Fruit fly (Drosophila melanogaster) whole organism, embryonic: ENCODE results near the gene DppIII.

Experiments used
- CG10267 ChIP-seq: fragments of 200-800 bp; sonication (Bioruptor generic); optimal IDR thresholded peaks from 2 replicates; lab custom pipeline; 2018; ENCODE audit warnings: missing biosample characterization, mild to moderate bottlenecking, missing genetic modification characterization, moderate library complexity
- CG11085 ChIP-seq: fragments of 200-800 bp; sonication (Bioruptor generic); IDR thresholded peaks from 2 replicates; pipeline ENCODE4 v1.3.6; 2022; ENCODE audit warnings: missing biosample characterization, missing genetic modification characterization
- CG11247 ChIP-seq: fragments of 200-800 bp; sonication (Bioruptor generic); IDR thresholded peaks from 2 replicates; pipeline ENCODE4 v1.3.6; 2022; ENCODE audit warnings: missing biosample characterization, missing genetic modification characterization
- CG12071 ChIP-seq: fragments of 200-800 bp; sonication (Bioruptor generic); optimal IDR thresholded peaks from 3 replicates; lab custom pipeline; 2018; ENCODE audit warnings: missing biosample characterization, mild to moderate bottlenecking, missing genetic modification characterization
- CG12391 ChIP-seq: fragments of 200-800 bp; sonication (Bioruptor generic); optimal IDR thresholded peaks from 3 replicates; lab custom pipeline; 2018; ENCODE audit warnings: missing biosample characterization, mild to moderate bottlenecking, missing genetic modification characterization, moderate library complexity
- CG13296 ChIP-seq: fragments of 200-800 bp; sonication (Bioruptor generic); optimal IDR thresholded peaks from 3 replicates; lab custom pipeline; 2018; ENCODE audit warnings: missing biosample characterization, mild to moderate bottlenecking, missing genetic modification characterization
- CG14441 ChIP-seq: fragments of 200-800 bp; sonication (Bioruptor generic); IDR thresholded peaks from 2 replicates; pipeline ENCODE4 v1.3.6; 2022; ENCODE audit warnings: missing biosample characterization, missing genetic modification characterization
- CG17829 ChIP-seq: fragments of 200-800 bp; optimal IDR thresholded peaks from 2 replicates; lab custom pipeline; 2019; ENCODE audit warnings: missing biosample characterization, mild to moderate bottlenecking, missing genetic modification characterization, moderate library complexity
- CG2678 ChIP-seq: fragments of 200-800 bp; sonication (Bioruptor generic); optimal IDR thresholded peaks from 3 replicates; lab custom pipeline; 2019; ENCODE audit warnings: missing biosample characterization, mild to moderate bottlenecking, missing genetic modification characterization, moderate library complexity
- CG2875 ChIP-seq: fragments of 200-800 bp; sonication (Bioruptor generic); optimal IDR thresholded peaks from 2 replicates; lab custom pipeline; 2017; ENCODE audit warnings: missing biosample characterization, mild to moderate bottlenecking, missing genetic modification characterization, missing genetic modification reagents
- CG30431 ChIP-seq: fragments of 200-800 bp; sonication (Bioruptor generic); optimal IDR thresholded peaks from 2 replicates; lab custom pipeline; 2017; ENCODE audit warnings: missing biosample characterization, missing genetic modification characterization
- CG4617 ChIP-seq: fragments of 200-800 bp; sonication (Bioruptor generic); optimal IDR thresholded peaks from 3 replicates; lab custom pipeline; 2016; ENCODE audit warnings: missing biosample characterization, missing genetic modification characterization, borderline replicate concordance
- CG5180 ChIP-seq: fragments of 200-800 bp; sonication (Bioruptor generic); optimal IDR thresholded peaks from 3 replicates; lab custom pipeline; 2017; ENCODE audit warnings: missing biosample characterization, missing genetic modification characterization, mild to moderate bottlenecking, moderate library complexity, missing genetic modification reagents
- CG6272 ChIP-seq: fragments of 200-800 bp; sonication (Bioruptor generic); IDR thresholded peaks from 2 replicates; pipeline ENCODE4 v1.3.6; 2022; ENCODE audit warnings: missing biosample characterization, missing genetic modification characterization
- CG6791 ChIP-seq: fragments of 200-800 bp; sonication (Bioruptor generic); IDR thresholded peaks from 3 replicates; pipeline ENCODE4 v1.3.6; 2022; ENCODE audit warnings: missing biosample characterization, missing genetic modification characterization; ENCODE audit not compliant: partially characterized antibody
- CG6854 ChIP-seq: fragments of 200-800 bp; sonication (Bioruptor generic); optimal IDR thresholded peaks from 3 replicates; lab custom pipeline; 2017; ENCODE audit warnings: missing biosample characterization, mild to moderate bottlenecking, missing genetic modification characterization
- CG7839 ChIP-seq: fragments of 200-800 bp; sonication (Bioruptor generic); optimal IDR thresholded peaks from 3 replicates; lab custom pipeline; 2018; ENCODE audit warnings: missing biosample characterization, mild to moderate bottlenecking, missing genetic modification characterization, moderate library complexity
- CG8924 ChIP-seq: fragments of 200-800 bp; optimal IDR thresholded peaks from 3 replicates; lab custom pipeline; 2019; ENCODE audit warnings: missing biosample characterization, mild to moderate bottlenecking, missing genetic modification characterization, moderate library complexity
- CrebB ChIP-seq: fragments of 200-800 bp; sonication (Bioruptor generic); optimal IDR thresholded peaks from 3 replicates; lab custom pipeline; 2018; ENCODE audit warnings: missing biosample characterization, mild to moderate bottlenecking, missing genetic modification characterization
- Dip3 ChIP-seq: fragments of 200-800 bp; sonication (Bioruptor generic); optimal IDR thresholded peaks from 3 replicates; lab custom pipeline; 2016; ENCODE audit warnings: missing biosample characterization, missing genetic modification characterization
- Drgx ChIP-seq: fragments of 200-800 bp; sonication (Bioruptor generic); IDR thresholded peaks from 2 replicates; pipeline ENCODE4 v1.3.6; 2022; ENCODE audit warnings: missing biosample characterization, missing genetic modification characterization
- Kr ChIP-seq: fragments of 200-800 bp; sonication (Bioruptor generic); optimal IDR thresholded peaks from 2 replicates; lab custom pipeline; 2017; ENCODE audit warnings: missing biosample characterization, mild to moderate bottlenecking, missing genetic modification characterization
- Nf-YB ChIP-seq: fragments of 200-800 bp; sonication (Bioruptor generic); optimal IDR thresholded peaks from 3 replicates; lab custom pipeline; 2019; ENCODE audit warnings: missing biosample characterization, mild to moderate bottlenecking, missing genetic modification characterization, moderate library complexity
- Pdp1 ChIP-seq, 2 experiments: fragments of 200-800 bp; sonication (Bioruptor generic); optimal IDR thresholded peaks; 3 replicates each; lab custom pipeline; 2016; ENCODE audit warnings: missing biosample characterization in 2 of 2, missing genetic modification characterization in 2 of 2, mild to moderate bottlenecking in 1 of 2, moderate library complexity in 1 of 2
- Ptx1 ChIP-seq: fragments of 200-800 bp; sonication (Bioruptor generic); IDR thresholded peaks from 2 replicates; pipeline ENCODE4 v1.3.6; 2022; ENCODE audit warnings: missing biosample characterization, missing genetic modification characterization
- Ssrp ChIP-seq: fragments of 200-800 bp; sonication (Bioruptor generic); optimal IDR thresholded peaks from 2 replicates; lab custom pipeline; 2018; ENCODE audit warnings: missing biosample characterization, mild to moderate bottlenecking, missing genetic modification characterization, moderate library complexity
- Stat92E ChIP-seq, 3 experiments: fragments of >200 bp in 2 of 3; fragments of 200-800 bp in 1 of 3; sonication (Bioruptor generic) in 1 of 3; optimal IDR thresholded peaks; 2 replicates each; lab custom pipeline; 2017 to 2019; ENCODE audit warnings: missing biosample characterization in 3 of 3, missing genetic modification characterization in 3 of 3, mild to moderate bottlenecking in 1 of 3, moderate library complexity in 1 of 3
- Trl ChIP-seq, 3 experiments: fragments of >200 bp in 2 of 3; fragments of 200-800 bp in 1 of 3; sonication (Bioruptor generic) in 1 of 3; optimal IDR thresholded peaks; 2 replicates in 1 of 3; 3 replicates in 2 of 3; lab custom pipeline; 2016 to 2017; ENCODE audit warnings: missing biosample characterization in 1 of 3, missing genetic modification characterization in 1 of 3
- ci ChIP-seq: fragments of 200-800 bp; sonication (Bioruptor generic); IDR thresholded peaks from 3 replicates; pipeline ENCODE4 v1.3.6; 2022; ENCODE audit warnings: missing biosample characterization, missing genetic modification characterization
- en ChIP-seq: fragments of 200-800 bp; sonication (Bioruptor generic); optimal IDR thresholded peaks from 2 replicates; lab custom pipeline; 2016; ENCODE audit warnings: missing biosample characterization, missing genetic modification characterization
- eyg ChIP-seq: fragments of 200-800 bp; sonication (Bioruptor generic); optimal IDR thresholded peaks from 3 replicates; lab custom pipeline; 2016; ENCODE audit warnings: missing biosample characterization, missing genetic modification characterization
- gcm2 ChIP-seq: fragments of 200-800 bp; sonication (Bioruptor generic); optimal IDR thresholded peaks from 2 replicates; lab custom pipeline; 2016; ENCODE audit warnings: missing biosample characterization, missing genetic modification characterization
- hbn ChIP-seq: fragments of 200-800 bp; sonication (Bioruptor generic); IDR thresholded peaks from 2 replicates; pipeline ENCODE4 v1.3.6; 2022; ENCODE audit warnings: missing biosample characterization, missing genetic modification characterization; ENCODE audit not compliant: partially characterized antibody
- lab ChIP-seq: fragments of 200-800 bp; sonication (Bioruptor generic); optimal IDR thresholded peaks from 3 replicates; lab custom pipeline; 2017; ENCODE audit warnings: missing biosample characterization, missing genetic modification characterization, mild to moderate bottlenecking, moderate library complexity, missing genetic modification reagents
- luna ChIP-seq: fragments of 200-800 bp; sonication (Bioruptor generic); optimal IDR thresholded peaks from 2 replicates; lab custom pipeline; 2016; ENCODE audit warnings: missing biosample characterization, missing genetic modification characterization
- maf-S ChIP-seq: fragments of 200-800 bp; sonication (Bioruptor generic); optimal IDR thresholded peaks from 2 replicates; lab custom pipeline; 2016; ENCODE audit warnings: missing biosample characterization, missing genetic modification characterization
- mirr ChIP-seq: fragments of 200-800 bp; sonication (Bioruptor generic); optimal IDR thresholded peaks from 3 replicates; lab custom pipeline; 2018; ENCODE audit warnings: missing biosample characterization, mild to moderate bottlenecking, missing genetic modification characterization
- odd ChIP-seq: fragments of 200-800 bp; sonication (Bioruptor generic); optimal IDR thresholded peaks from 2 replicates; lab custom pipeline; 2017; ENCODE audit warnings: missing biosample characterization, mild to moderate bottlenecking, missing genetic modification characterization
- phol ChIP-seq: fragments of 200-800 bp; sonication (Bioruptor generic); optimal IDR thresholded peaks from 3 replicates; lab custom pipeline; 2018; ENCODE audit warnings: missing biosample characterization, mild to moderate bottlenecking, missing genetic modification characterization, moderate library complexity
- row ChIP-seq: fragments of 200-800 bp; sonication (Bioruptor generic); IDR thresholded peaks from 3 replicates; pipeline ENCODE4 v1.3.6; 2022; ENCODE audit warnings: missing biosample characterization, missing genetic modification characterization
- sc ChIP-seq, 3 experiments: fragments of >200 bp in 2 of 3; fragments of 200-800 bp in 1 of 3; sonication (Bioruptor generic) in 1 of 3; optimal IDR thresholded peaks; 2 replicates in 2 of 3; 3 replicates in 1 of 3; lab custom pipeline; 2017; ENCODE audit warnings: mild to moderate bottlenecking in 1 of 3, missing biosample characterization in 1 of 3, missing genetic modification characterization in 1 of 3, missing genetic modification reagents in 1 of 3
- unc-4 ChIP-seq: fragments of 200-800 bp; sonication (Bioruptor generic); IDR thresholded peaks from 2 replicates; pipeline ENCODE4 v1.3.6; 2022; ENCODE audit warnings: missing biosample characterization, missing genetic modification characterization; ENCODE audit not compliant: partially characterized antibody
- unpg ChIP-seq: fragments of 200-800 bp; sonication (Bioruptor generic); optimal IDR thresholded peaks from 3 replicates; lab custom pipeline; 2018; ENCODE audit warnings: missing biosample characterization, mild to moderate bottlenecking, missing genetic modification characterization, moderate library complexity
- z ChIP-seq: fragments of 200-800 bp; sonication (Bioruptor generic); IDR thresholded peaks from 3 replicates; pipeline ENCODE4 v1.3.6; 2022; ENCODE audit warnings: missing biosample characterization, missing genetic modification characterization
- zf30C ChIP-seq: fragments of 200-800 bp; sonication (Bioruptor generic); optimal IDR thresholded peaks from 3 replicates; lab custom pipeline; 2018; ENCODE audit warnings: missing biosample characterization, mild to moderate bottlenecking, missing genetic modification characterization

Gene DppIII

DNA sequence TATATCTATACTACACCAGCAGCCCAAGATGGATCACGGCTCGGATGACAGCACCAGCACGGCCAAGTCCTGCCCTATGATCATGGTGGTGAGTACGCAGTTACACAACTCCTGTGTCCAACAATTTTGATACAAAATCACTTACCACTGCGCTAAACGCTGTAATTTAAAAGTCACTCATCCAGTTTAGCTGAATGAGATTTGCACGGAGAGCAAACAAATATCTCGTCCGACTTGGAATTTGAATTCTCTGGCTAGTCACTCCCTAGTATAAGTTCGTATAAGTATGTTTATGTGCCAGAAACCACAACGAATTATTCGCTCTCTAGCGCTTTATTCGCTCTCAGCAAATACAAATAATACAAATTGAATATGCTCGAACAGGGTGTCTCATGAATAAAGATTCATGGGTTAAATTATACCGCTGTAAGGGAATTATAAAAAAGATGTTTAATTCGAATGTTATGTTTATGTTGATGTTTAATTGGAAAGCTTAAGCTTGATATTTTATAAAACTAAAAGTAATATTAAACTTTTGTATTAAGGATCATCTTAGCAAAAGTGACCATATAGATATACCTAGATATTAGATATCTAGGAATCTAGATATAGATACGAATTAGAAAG lies 26.4 kb upstream of the DppIII start (continued):
- TF ChIP-seq Kr (GFP tag; lab: Kevin White, UChicago) (no peak), luna (GFP tag; lab: Kevin White, UChicago) (no peak), row (GFP tag; lab: Robert Waterston, UW) (peak; percentile 47; the same call in 1 of the 3 replicates), CG12391 (tag; lab: Kevin White, UChicago) (peak; percentile 23), en (GFP tag; lab: Kevin White, UChicago) (no peak), Stat92E (GFP tag; optimal IDR thresholded peaks at IDR 0.05; lab: Kevin White, UChicago) (no peak), lab (GFP tag; lab: Kevin White, UChicago) (no peak), CG12071 (GFP tag; lab: Kevin White, UChicago) (peak; percentile 9), Trl (optimal IDR thresholded peaks at IDR 0.05; lab: Kevin White, UChicago) (peak in 1 of 2 experiments; percentile 60), Trl (GFP tag; optimal IDR thresholded peaks at IDR 0.05; lab: Kevin White, UChicago) (no peak), maf-S (GFP tag; lab: Kevin White, UChicago) (no peak), CG8924 (tag; lab: Kevin White, UChicago) (peak; percentile 25), gcm2 (GFP tag; lab: Kevin White, UChicago) (no peak), Pdp1 (GFP tag; optimal IDR thresholded peaks at IDR 0.05; lab: Kevin White, UChicago) (peak in 1 of 2 experiments; percentile 69), Ssrp (tag; lab: Kevin White, UChicago) (no peak), CG7839 (tag; lab: Kevin White, UChicago) (no peak), z (GFP tag; lab: Robert Waterston, UW) (no peak), hbn (GFP tag; lab: Robert Waterston, UW) (no peak), CG13296 (peak; percentile 42), Drgx (peak; percentile 48), CG4617 (GFP tag; lab: Kevin White, UChicago) (no peak)

DNA sequence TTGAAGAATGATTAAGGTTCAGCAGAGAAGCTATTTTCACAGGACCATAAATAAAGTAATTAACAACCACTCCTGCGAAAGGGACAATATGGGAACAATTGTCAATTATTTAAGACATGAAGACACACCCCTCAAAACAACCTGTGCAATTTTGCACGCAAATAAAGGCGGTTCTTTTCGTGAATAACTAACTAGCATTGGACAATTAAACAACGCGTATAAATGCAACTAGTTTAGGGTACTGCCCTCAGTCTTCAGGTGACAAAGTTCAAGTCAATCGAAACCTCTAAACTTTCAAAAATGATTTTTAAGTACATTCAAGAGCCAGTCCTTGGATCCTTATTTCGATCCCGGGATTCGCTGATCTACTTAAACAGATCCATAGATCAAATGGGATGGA lies 22.8 kb upstream of the DppIII start, which contains the start of gene Or85a:
Or85a (plus strand) TSS at position 301 of the 400 bp plus-strand sequence.
- TF ChIP-seq CG10267 (tag; lab: Kevin White, UChicago) (no peak), gcm2 (GFP tag; lab: Kevin White, UChicago) (no peak), sc (optimal IDR thresholded peaks at IDR 0.05; lab: Kevin White, UChicago) (no peak), sc (GFP tag; optimal IDR thresholded peaks at IDR 0.05; lab: Kevin White, UChicago) (no peak), CrebB (tag; lab: Kevin White, UChicago) (no peak), CG6854 (no peak), CG17829 (tag; lab: Kevin White, UChicago) (no peak), ci (GFP tag; lab: Robert Waterston, UW) (no peak), CG2678 (tag; lab: Kevin White, UChicago) (no peak), unpg (GFP tag; lab: Kevin White, UChicago) (no peak), CG5180 (GFP tag; lab: Kevin White, UChicago) (no peak), odd (GFP tag; lab: Kevin White, UChicago) (no peak), unc-4 (GFP tag; lab: Robert Waterston, UW) (no peak), CG11085 (GFP tag; lab: Robert Waterston, UW) (no peak), CG2875 (no peak)

DNA sequence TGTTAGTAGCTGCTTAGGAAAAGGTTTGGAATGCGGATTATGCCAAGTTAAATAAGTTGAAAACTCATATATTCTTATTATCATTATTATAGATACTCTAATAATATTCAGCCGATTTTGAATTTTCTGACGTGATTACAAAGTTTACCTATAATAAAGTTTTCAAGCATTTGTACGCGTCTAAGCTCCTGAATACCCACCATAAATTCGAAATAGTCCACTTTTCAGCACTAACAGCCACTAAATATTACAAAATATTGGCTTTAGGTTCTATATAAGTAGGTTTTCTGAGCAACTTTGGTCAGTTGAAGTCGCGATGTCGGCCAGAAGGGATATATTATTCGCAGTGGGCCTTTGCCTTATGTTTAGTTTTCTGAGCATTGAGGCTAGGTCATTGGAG lies 20.2 kb upstream of the DppIII start, which contains the start of gene CG7443:
CG7443 (plus strand) TSS at position 301 of the 400 bp plus-strand sequence.
- TF ChIP-seq Stat92E (GFP tag; optimal IDR thresholded peaks at IDR 0.05; lab: Kevin White, UChicago) (no peak), eyg (GFP tag; lab: Kevin White, UChicago) (no peak), mirr (GFP tag; lab: Kevin White, UChicago) (no peak), Dip3 (no peak), CG6791 (GFP tag; lab: Robert Waterston, UW) (no peak), CG11247 (GFP tag; lab: Robert Waterston, UW) (no peak), CG14441 (GFP tag; lab: Robert Waterston, UW) (no peak), zf30C (GFP tag; lab: Kevin White, UChicago) (no peak), Nf-YB (no peak), CG6272 (GFP tag; lab: Robert Waterston, UW) (no peak), Ptx1 (GFP tag; lab: Robert Waterston, UW) (no peak), phol (tag; lab: Kevin White, UChicago) (no peak), CG30431 (GFP tag; lab: Kevin White, UChicago) (no peak)
